Worm (Caenorhabditis elegans) whole organism, L3 larva: ENCODE data around the gene puf-12.

Experiments
- ama-1 ChIP-seq: fragments of 150-350 bp; optimal IDR thresholded peaks from 2 replicates; lab custom pipeline; 2018
- ceh-82 ChIP-seq: fragments of 150-350 bp; optimal IDR thresholded peaks from 2 replicates; lab custom pipeline; 2014; ENCODE audit warnings: missing biosample characterization, missing genetic modification characterization
- elt-3 ChIP-seq, 3 experiments: fragments of 150-350 bp in 1 of 3; sonication (generic microtip) in 2 of 3; optimal IDR thresholded peaks; 2 replicates in 2 of 3; 4 replicates in 1 of 3; lab custom pipeline; 2014 to 2017; ENCODE audit warnings: missing biosample characterization in 3 of 3, missing genetic modification characterization in 3 of 3
- nhr-11 ChIP-seq: fragments of 150-350 bp; optimal IDR thresholded peaks from 2 replicates; lab custom pipeline; 2014; ENCODE audit warnings: missing biosample characterization, missing genetic modification characterization
- nhr-12 ChIP-seq: fragments of 150-350 bp; optimal IDR thresholded peaks from 2 replicates; lab custom pipeline; 2014; ENCODE audit warnings: missing biosample characterization, missing genetic modification characterization
- nhr-28 ChIP-seq: fragments of 150-350 bp; optimal IDR thresholded peaks from 2 replicates; lab custom pipeline; 2014; ENCODE audit warnings: missing biosample characterization, missing genetic modification characterization
- pha-4 ChIP-seq: fragments of 150-350 bp; optimal IDR thresholded peaks from 2 replicates; lab custom pipeline; 2014; ENCODE audit warnings: missing biosample characterization, missing genetic modification reagents, missing genetic modification characterization

DNA sequence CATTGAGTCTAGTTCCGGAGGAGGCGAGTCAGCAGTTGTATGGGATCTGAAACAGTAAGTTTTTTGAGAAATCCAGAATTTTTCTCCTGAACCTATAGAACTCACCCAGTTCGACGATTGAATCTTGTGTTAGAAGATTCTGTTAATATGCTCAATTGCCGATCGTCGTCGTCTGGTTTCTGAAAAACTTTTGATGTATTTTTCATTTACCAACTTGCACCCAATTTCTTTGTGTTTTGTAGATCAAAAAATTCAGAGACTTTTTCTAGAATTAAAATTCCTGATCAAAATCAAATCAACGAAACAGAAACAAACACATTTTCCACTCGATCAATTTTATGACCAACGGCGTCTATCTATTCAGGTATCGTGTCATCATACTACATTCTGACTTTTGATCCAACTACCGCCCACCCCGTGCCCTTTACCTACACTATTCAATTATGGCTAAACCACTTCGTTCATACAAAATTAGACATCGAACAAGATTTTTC is 43.5 kb upstream of the puf-12 start, which contains the start of gene C18D1.2:
- TF ChIP-seq nhr-28 (tag; lab: Kevin White, UChicago) = no peak
- no peak for TF ChIP-seq ama-1 (lab: Kevin White, UChicago)
- TF ChIP-seq pha-4 (tag; lab: Kevin White, UChicago) = no peak
- no peak for TF ChIP-seq elt-3 (tag; optimal IDR thresholded peaks at IDR 0.05; lab: Kevin White, UChicago)
- TF ChIP-seq nhr-12 (tag; lab: Kevin White, UChicago) = no peak
- TF ChIP-seq ceh-82 (tag; lab: Kevin White, UChicago) = no peak
- no peak for TF ChIP-seq nhr-11 (tag; lab: Kevin White, UChicago)
